Fruit fly (Drosophila melanogaster): ENCODE data around the gene fax.

- peak; percentile 68 for TF ChIP-seq CG13204 (GFP tag; optimal IDR thresholded peaks at IDR 0.05)
- no peak for TF ChIP-seq D1 (tag; optimal IDR thresholded peaks at IDR 0.05)
- TF ChIP-seq CG32121 (GFP tag; IDR thresholded peaks at IDR 0.05): peak; percentile 64
- TF ChIP-seq CG8301 (tag; optimal IDR thresholded peaks at IDR 0.05): peak; percentile 81
- TF ChIP-seq gl (tag; optimal IDR thresholded peaks at IDR 0.05): peak; percentile 75
- TF ChIP-seq CG4496 (GFP tag; IDR thresholded peaks at IDR 0.05): peak; percentile 84
- 0 out of 2 replicates have a peak, but pooled peaks have one; percentile 43 for TF ChIP-seq CG12605 (GFP tag; IDR thresholded peaks at IDR 0.05)
- peak; percentile 75 for TF ChIP-seq Snoo (tag; optimal IDR thresholded peaks at IDR 0.05)
- TF ChIP-seq EcR (GFP tag; optimal IDR thresholded peaks at IDR 0.05): peak; percentile 78
- TF ChIP-seq rn (GFP tag; IDR thresholded peaks at IDR 0.05): peak; percentile 45; the same call in 1 of the 2 replicates
- TF ChIP-seq fd96Ca (GFP tag; IDR thresholded peaks at IDR 0.05): peak; percentile 81; the same call in 2 of the 3 replicates
- TF ChIP-seq CG34367 (tag; optimal IDR thresholded peaks at IDR 0.05): peak; percentile 80
Measured at dm6 chr3L:16410234-16411119, 1.2 kb downstream of the fax start.
